Worm (Caenorhabditis elegans) whole organism, L4 larva: ENCODE measurements around the gene nhr-105.
A peak's percentile ranks its signal among the peaks of the same experiment; 100 is the strongest.

ENCODE experiments used
- F26F4.8 ChIP-seq: fragments of 200-800 bp; sonication (Bioruptor generic); conservative IDR thresholded peaks from 2 replicates; pipeline ENCODE4 v1.3.6; 2022; ENCODE audit warnings: missing genetic modification characterization, missing compliant biosample characterization
- F49E8.2 ChIP-seq: sonication (generic microtip); optimal IDR thresholded peaks from 2 replicates; lab custom pipeline; 2016; ENCODE audit warnings: missing compliant biosample characterization, mild to moderate bottlenecking, missing genetic modification characterization, borderline replicate concordance
- R02D3.7 ChIP-seq: fragments of 150-350 bp; sonication (generic microtip); optimal IDR thresholded peaks from 3 replicates; lab custom pipeline; 2014; ENCODE audit warnings: missing biosample characterization, missing genetic modification characterization
- Y105C5A.15 ChIP-seq: fragments of 200-800 bp; sonication (Bioruptor generic); IDR thresholded peaks from 2 replicates; pipeline ENCODE4 v1.3.6; 2022; ENCODE audit warnings: missing genetic modification characterization, missing compliant biosample characterization
- Y75B8A.6 ChIP-seq: fragments of 200-800 bp; sonication (Bioruptor generic); IDR thresholded peaks from 2 replicates; pipeline ENCODE4 v1.3.6; 2022; ENCODE audit warnings: missing genetic modification reagents, missing genetic modification characterization, missing compliant biosample characterization
- aha-1 ChIP-seq: fragments of 150-350 bp; peaks from one replicate; lab custom pipeline; 2014; ENCODE audit warnings: missing biosample characterization, missing genetic modification characterization
- ama-1 ChIP-seq: fragments of 150-350 bp; optimal IDR thresholded peaks from 2 replicates; lab custom pipeline; 2014; ENCODE audit warnings: inconsistent platforms, mixed read lengths
- arid-1 ChIP-seq: fragments of 200-800 bp; sonication (Bioruptor generic); conservative IDR thresholded peaks from 2 replicates; pipeline ENCODE4 v1.3.6; 2022; ENCODE audit warnings: missing genetic modification reagents, missing genetic modification characterization, missing compliant biosample characterization
- ceh-28 ChIP-seq: fragments of 150-350 bp; optimal IDR thresholded peaks from 2 replicates; lab custom pipeline; 2014; ENCODE audit warnings: missing biosample characterization, missing genetic modification reagents, missing genetic modification characterization
- ceh-32 ChIP-seq: sonication (generic microtip); optimal IDR thresholded peaks from 2 replicates; lab custom pipeline; 2016; ENCODE audit warnings: mild to moderate bottlenecking, missing genetic modification characterization, missing compliant biosample characterization; ENCODE audit not compliant: poor library complexity
- ceh-44 ChIP-seq: fragments of 200-800 bp; sonication (Bioruptor generic); IDR thresholded peaks from 2 replicates; pipeline ENCODE4 v1.3.6; 2022; ENCODE audit warnings: missing genetic modification reagents, missing genetic modification characterization, missing compliant biosample characterization
- ceh-62 ChIP-seq: sonication (generic microtip); optimal IDR thresholded peaks from 2 replicates; lab custom pipeline; 2017; ENCODE audit warnings: missing biosample characterization, missing genetic modification characterization
- ceh-82 ChIP-seq: sonication (generic microtip); optimal IDR thresholded peaks from 2 replicates; lab custom pipeline; 2017; ENCODE audit warnings: missing biosample characterization, missing genetic modification characterization
- ces-1 ChIP-seq: fragments of 150-350 bp; sonication (generic microtip); optimal IDR thresholded peaks from 4 replicates; lab custom pipeline; 2014; ENCODE audit warnings: missing biosample characterization, missing genetic modification reagents, missing genetic modification characterization
- cey-2 ChIP-seq: sonication (generic microtip); optimal IDR thresholded peaks from 3 replicates; lab custom pipeline; 2017; ENCODE audit warnings: missing genetic modification characterization, mild to moderate bottlenecking, missing compliant biosample characterization, antibody characterized with exemption, borderline replicate concordance; ENCODE audit not compliant: insufficient read depth
- daf-12 ChIP-seq: fragments of 150-350 bp; optimal IDR thresholded peaks from 2 replicates; lab custom pipeline; 2014; ENCODE audit warnings: missing biosample characterization, missing genetic modification reagents, missing genetic modification characterization
- daf-19 ChIP-seq: fragments of 200-800 bp; sonication (Bioruptor generic); conservative IDR thresholded peaks from 2 replicates; pipeline ENCODE4 v1.3.6; 2022; ENCODE audit warnings: missing genetic modification characterization, missing compliant biosample characterization
- daf-8 ChIP-seq: fragments of 200-800 bp; sonication (Bioruptor generic); IDR thresholded peaks from 2 replicates; pipeline ENCODE4 v1.3.6; 2022; ENCODE audit warnings: missing genetic modification characterization, missing compliant biosample characterization
- dmd-6 ChIP-seq: fragments of 200-800 bp; sonication (Bioruptor generic); IDR thresholded peaks from 2 replicates; pipeline ENCODE4 v1.3.6; 2022; ENCODE audit warnings: missing genetic modification reagents, missing genetic modification characterization, missing compliant biosample characterization
- dmd-8 ChIP-seq: fragments of 200-800 bp; sonication (Bioruptor generic); IDR thresholded peaks from 2 replicates; pipeline ENCODE4 v1.3.6; 2022; ENCODE audit warnings: missing genetic modification characterization, missing compliant biosample characterization
- dve-1 ChIP-seq: sonication (generic microtip); optimal IDR thresholded peaks from 2 replicates; lab custom pipeline; 2017; ENCODE audit warnings: antibody characterized with exemption, mild to moderate bottlenecking, missing genetic modification characterization, missing compliant biosample characterization; ENCODE audit not compliant: insufficient read depth
- fos-1 ChIP-seq: fragments of 150-350 bp; optimal IDR thresholded peaks from 2 replicates; lab custom pipeline; 2014; ENCODE audit warnings: missing biosample characterization, missing genetic modification characterization
- hlh-30 ChIP-seq: sonication (generic microtip); optimal IDR thresholded peaks from 2 replicates; lab custom pipeline; 2017; ENCODE audit warnings: antibody characterized with exemption, mild to moderate bottlenecking, missing genetic modification characterization, missing compliant biosample characterization; ENCODE audit not compliant: insufficient read depth
- lin-15B ChIP-seq: fragments of 150-350 bp; sonication (generic microtip); optimal IDR thresholded peaks from 3 replicates; lab custom pipeline; 2014; ENCODE audit warnings: missing biosample characterization, missing genetic modification characterization
- lin-38 ChIP-seq: fragments of 200-800 bp; sonication (Bioruptor generic); IDR thresholded peaks from 2 replicates; pipeline ENCODE4 v1.3.6; 2022; ENCODE audit warnings: missing genetic modification reagents, missing genetic modification characterization, missing compliant biosample characterization
- lir-3 ChIP-seq: sonication (generic microtip); optimal IDR thresholded peaks from 2 replicates; lab custom pipeline; 2016; ENCODE audit warnings: mild to moderate bottlenecking, missing genetic modification characterization, missing compliant biosample characterization
- madf-5 ChIP-seq, 2 experiments: fragments of 200-800 bp; sonication (Bioruptor generic); IDR thresholded peaks; 2 replicates each; pipeline ENCODE4 v1.3.6; 2022; ENCODE audit warnings: missing compliant biosample characterization in 2 of 2, missing genetic modification characterization in 2 of 2
- madf-9 ChIP-seq: fragments of 200-800 bp; sonication (Bioruptor generic); conservative IDR thresholded peaks from 2 replicates; pipeline ENCODE4 v1.3.6; 2022; ENCODE audit warnings: missing genetic modification reagents, missing genetic modification characterization, missing compliant biosample characterization
- mdl-1 ChIP-seq, 2 experiments: fragments of 150-350 bp in 1 of 2; sonication (generic microtip) in 1 of 2; optimal IDR thresholded peaks; 2 replicates each; lab custom pipeline; 2014 to 2017; ENCODE audit warnings: missing biosample characterization in 2 of 2, missing genetic modification characterization in 2 of 2
- mxl-3 ChIP-seq: fragments of 200-800 bp; sonication (Bioruptor generic); optimal IDR thresholded peaks from 2 replicates; lab custom pipeline; 2018; ENCODE audit warnings: mild to moderate bottlenecking, missing genetic modification characterization, missing compliant biosample characterization
- nhr-11 ChIP-seq: fragments of 150-350 bp; optimal IDR thresholded peaks from 2 replicates; lab custom pipeline; 2014; ENCODE audit warnings: missing biosample characterization, missing genetic modification characterization
- nhr-237 ChIP-seq: sonication (generic microtip); optimal IDR thresholded peaks from 2 replicates; lab custom pipeline; 2017; ENCODE audit warnings: missing biosample characterization, missing genetic modification characterization
- nhr-41 ChIP-seq: fragments of 200-800 bp; sonication (Bioruptor generic); IDR thresholded peaks from 2 replicates; pipeline ENCODE4 v1.3.6; 2022; ENCODE audit warnings: missing genetic modification reagents, missing genetic modification characterization, missing compliant biosample characterization
- nhr-42 ChIP-seq: fragments of 200-800 bp; sonication (Bioruptor generic); IDR thresholded peaks from 2 replicates; pipeline ENCODE4 v1.3.6; 2022; ENCODE audit warnings: missing genetic modification characterization, missing compliant biosample characterization
- nhr-6 ChIP-seq: fragments of 150-350 bp; optimal IDR thresholded peaks from 2 replicates; lab custom pipeline; 2014; ENCODE audit warnings: missing biosample characterization, missing genetic modification characterization
- nhr-76 ChIP-seq: fragments of 150-350 bp; optimal IDR thresholded peaks from 2 replicates; lab custom pipeline; 2014; ENCODE audit warnings: missing biosample characterization, missing genetic modification characterization
- nhr-77 ChIP-seq: fragments of 150-350 bp; optimal IDR thresholded peaks from 2 replicates; lab custom pipeline; 2014; ENCODE audit warnings: missing biosample characterization, missing genetic modification characterization
- pha-4 ChIP-seq, 2 experiments: fragments of 150-350 bp in 1 of 2; fragments of 200-800 bp in 1 of 2; sonication (Bioruptor generic) in 1 of 2; IDR thresholded peaks in 1 of 2; optimal IDR thresholded peaks in 1 of 2; 2 replicates each; pipeline versions ENCODE4 v1.3.6 to Lab custom; 2014 to 2022; ENCODE audit warnings: missing genetic modification characterization in 2 of 2, missing genetic modification reagents in 2 of 2, missing biosample characterization in 1 of 2, missing compliant biosample characterization in 1 of 2
- pqm-1 ChIP-seq: sonication (generic microtip); optimal IDR thresholded peaks from 2 replicates; lab custom pipeline; 2017; ENCODE audit warnings: missing biosample characterization, missing genetic modification characterization
- rbr-2 ChIP-seq: sonication (generic microtip); optimal IDR thresholded peaks from 2 replicates; lab custom pipeline; 2016; ENCODE audit warnings: missing genotype, missing genetic modification characterization, missing compliant biosample characterization
- saeg-2 ChIP-seq: fragments of 200-800 bp; sonication (Bioruptor generic); IDR thresholded peaks from 2 replicates; pipeline ENCODE4 v1.3.6; 2022; ENCODE audit warnings: missing genetic modification reagents, missing genetic modification characterization, missing compliant biosample characterization
- set-16 ChIP-seq: fragments of 200-800 bp; sonication (Bioruptor generic); IDR thresholded peaks from 2 replicates; pipeline ENCODE4 v1.3.6; 2022; ENCODE audit warnings: missing genetic modification reagents, missing genetic modification characterization, missing compliant biosample characterization
- skn-1 ChIP-seq: fragments of 150-350 bp; optimal IDR thresholded peaks from 2 replicates; lab custom pipeline; 2014; ENCODE audit warnings: missing biosample characterization, missing genetic modification characterization
- snpc-4 ChIP-seq: fragments of 150-350 bp; optimal IDR thresholded peaks from 2 replicates; lab custom pipeline; 2014; ENCODE audit warnings: missing biosample characterization, missing genetic modification characterization
- spr-3 ChIP-seq: fragments of 200-800 bp; sonication (Bioruptor generic); optimal IDR thresholded peaks from 2 replicates; lab custom pipeline; 2018; ENCODE audit warnings: mild to moderate bottlenecking, missing genetic modification characterization, missing compliant biosample characterization
- tra-1 ChIP-seq: fragments of 200-800 bp; sonication (Bioruptor generic); IDR thresholded peaks from 2 replicates; pipeline ENCODE4 v1.3.6; 2022; ENCODE audit warnings: missing genetic modification reagents, missing genetic modification characterization, missing compliant biosample characterization
- unc-130 ChIP-seq: sonication (generic microtip); optimal IDR thresholded peaks from 2 replicates; lab custom pipeline; 2016; ENCODE audit warnings: missing genetic modification reagents, missing genetic modification characterization, missing compliant biosample characterization
- unc-39 ChIP-seq: sonication (generic microtip); optimal IDR thresholded peaks from 2 replicates; lab custom pipeline; 2017; ENCODE audit warnings: missing biosample characterization, missing genetic modification characterization
- zfp-2 ChIP-seq: sonication (generic microtip); optimal IDR thresholded peaks from 2 replicates; lab custom pipeline; 2016; ENCODE audit warnings: mild to moderate bottlenecking, missing genetic modification characterization, missing compliant biosample characterization
- zip-2 ChIP-seq: fragments of 150-350 bp; optimal IDR thresholded peaks from 2 replicates; lab custom pipeline; 2014; ENCODE audit warnings: missing biosample characterization, missing genetic modification characterization
- ztf-7 ChIP-seq: fragments of 150-350 bp; optimal IDR thresholded peaks from 2 replicates; lab custom pipeline; 2014; ENCODE audit warnings: missing biosample characterization, missing genetic modification characterization

The nhr-105 gene

DNA sequence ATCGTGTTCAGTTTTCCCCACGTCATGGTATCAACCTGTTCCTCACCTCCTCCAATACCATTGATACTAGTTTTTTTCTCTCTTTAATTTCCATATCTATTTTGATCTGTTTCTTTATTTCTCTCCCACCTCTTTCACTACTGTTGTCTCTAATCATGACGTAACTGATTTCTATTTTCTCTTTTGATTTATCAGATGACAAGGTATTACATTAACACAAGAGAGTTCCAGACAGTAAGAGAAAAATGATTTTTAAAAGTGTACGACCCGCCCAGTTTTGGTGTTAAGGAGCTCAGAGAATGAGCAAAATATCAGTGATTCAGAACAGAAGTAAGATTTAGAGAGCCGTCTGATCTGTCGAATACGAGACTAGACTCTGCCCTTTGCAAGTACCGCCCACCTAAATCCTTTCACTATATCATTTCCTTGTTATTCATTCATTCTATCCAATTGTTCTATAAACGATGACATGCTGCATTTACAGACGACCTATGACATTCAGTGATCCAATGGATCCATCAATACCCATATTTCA is at the start of gene nhr-105:
nhr-105 (plus strand) TSS at position 485 of the 535 bp plus-strand sequence.
- TF ChIP-seq cey-2 (tag; lab: Kevin White, UChicago) (peak; percentile 83), nhr-76 (tag; lab: Kevin White, UChicago) (peak; percentile 20), set-16 (GFP tag; lab: Robert Waterston, UW) (no peak; the same call in 1 of the 2 replicates), Y105C5A.15 (GFP tag; lab: Robert Waterston, UW) (no peak), madf-9 (no peak; the same call in 1 of the 2 replicates), nhr-6 (tag; lab: Kevin White, UChicago) (peak; percentile 53), lin-15B (tag; lab: Kevin White, UChicago) (no peak), nhr-41 (GFP tag; lab: Robert Waterston, UW) (no peak), R02D3.7 (no peak), fos-1 (no peak), nhr-42 (GFP tag; lab: Robert Waterston, UW) (0 out of 2 replicates have a peak, but pooled peaks have one; percentile 54), hlh-30 (tag; lab: Kevin White, UChicago) (peak; percentile 84), rbr-2 (peak; percentile 17), spr-3 (GFP tag; lab: Kevin White, UChicago) (no peak), nhr-77 (peak; percentile 77), aha-1 (peak; percentile 98), zip-2 (tag; lab: Kevin White, UChicago) (no peak), nhr-11 (tag; lab: Kevin White, UChicago) (peak; percentile 27), ama-1 (lab: Kevin White, UChicago) (no peak), snpc-4 (tag; lab: Kevin White, UChicago) (no peak), Y75B8A.6 (GFP tag; lab: Robert Waterston, UW) (0 out of 2 replicates have a peak, but pooled peaks have one; percentile 33), F26F4.8 (GFP tag; lab: Robert Waterston, UW) (no peak), pqm-1 (peak; percentile 13), mdl-1 (tag; optimal IDR thresholded peaks at IDR 0.05; lab: Kevin White, UChicago) (peak in 1 of 2 experiments; percentile 59), ceh-82 (tag; lab: Kevin White, UChicago) (no peak), unc-130 (no peak), pha-4 (GFP tag; IDR thresholded peaks at IDR 0.05; lab: Robert Waterston, UW) (no peak), pha-4 (tag; optimal IDR thresholded peaks at IDR 0.05; lab: Kevin White, UChicago) (no peak), lir-3 (tag; lab: Kevin White, UChicago) (no peak), ceh-32 (tag; lab: Kevin White, UChicago) (no peak), dmd-6 (GFP tag; lab: Robert Waterston, UW) (peak; percentile 77), daf-19 (GFP tag; lab: Robert Waterston, UW) (no peak), ceh-44 (GFP tag; lab: Robert Waterston, UW) (no peak), mxl-3 (GFP tag; lab: Kevin White, UChicago) (no peak), ceh-28 (tag; lab: Kevin White, UChicago) (no peak), zfp-2 (no peak), madf-5 (GFP tag; IDR thresholded peaks at IDR 0.05; lab: Robert Waterston, UW) (0 out of 4 replicates have a peak, but pooled peaks of 1 of the 2 experiments have one; percentile 10), daf-12 (tag; lab: Kevin White, UChicago) (no peak), ztf-7 (tag; lab: Kevin White, UChicago) (peak; percentile 57), ceh-62 (tag; lab: Kevin White, UChicago) (no peak), F49E8.2 (tag; lab: Kevin White, UChicago) (no peak), unc-39 (tag; lab: Kevin White, UChicago) (no peak), dve-1 (tag; lab: Kevin White, UChicago) (peak; percentile 88), skn-1 (tag; lab: Kevin White, UChicago) (no peak), nhr-237 (tag; lab: Kevin White, UChicago) (no peak), ces-1 (GFP tag; lab: Kevin White, UChicago) (no peak), dmd-8 (no peak), tra-1 (GFP tag; lab: Robert Waterston, UW) (peak; percentile 62), saeg-2 (GFP tag; lab: Robert Waterston, UW) (no peak), daf-8 (GFP tag; lab: Robert Waterston, UW) (no peak), lin-38 (peak; percentile 37; the same call in 1 of the 2 replicates), arid-1 (GFP tag; lab: Robert Waterston, UW) (no peak; the same call in 1 of the 2 replicates)
